Worm (Caenorhabditis elegans) whole organism, dauer: ENCODE data around the gene twk-24.

Experiments used
- unc-62 ChIP-seq: sonication (generic microtip); optimal IDR thresholded peaks from 2 replicates; lab custom pipeline; 2017; ENCODE audit warnings: missing biosample characterization, missing genetic modification reagents, missing genetic modification characterization

Gene twk-24

DNA sequence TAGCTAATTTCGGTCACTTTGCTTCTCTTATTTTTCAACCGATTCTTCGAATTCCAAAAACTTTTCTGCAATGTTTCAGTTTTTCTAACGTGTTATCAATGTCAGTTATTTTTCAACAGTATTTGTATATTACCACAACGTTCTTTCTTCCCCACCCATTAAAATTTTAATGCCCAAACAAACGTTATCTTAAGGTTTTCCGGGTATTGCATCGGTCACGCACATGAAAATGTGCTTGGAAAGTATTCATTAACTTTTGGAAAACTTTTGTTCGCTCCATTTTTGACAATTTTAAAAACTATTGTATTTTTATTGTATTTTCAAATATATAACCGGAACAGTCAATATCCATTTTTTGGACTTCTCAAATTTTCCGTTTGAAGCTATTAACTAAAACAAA is 27.0 kb upstream of the twk-24 start:
- TF ChIP-seq unc-62 (GFP tag; lab: Kevin White, UChicago) = no peak

- no peak for TF ChIP-seq unc-62 (GFP tag; lab: Kevin White, UChicago)
Observed at ce11 chrV:12295520-12295919, 26.4 kb upstream of the twk-24 start.

DNA sequence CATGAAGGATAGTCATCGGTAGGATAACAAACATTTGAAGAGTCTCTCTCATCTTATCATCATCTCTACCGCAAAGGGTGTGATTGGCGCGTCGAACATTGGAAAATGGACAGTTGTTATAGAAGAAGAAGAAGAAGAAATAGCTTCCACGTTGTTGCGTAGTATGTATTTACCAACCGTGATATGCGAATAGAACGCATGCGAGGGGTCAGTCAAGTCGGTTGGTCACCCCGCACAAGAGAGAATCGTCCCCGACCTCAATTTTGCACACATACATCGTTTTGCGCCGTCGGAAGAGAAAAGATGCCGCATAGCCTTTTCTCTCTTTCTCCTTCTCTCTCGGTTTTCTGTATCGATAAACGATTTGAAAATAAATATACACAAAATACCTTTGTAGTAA is 25.9 kb upstream of the twk-24 start:
- no peak for TF ChIP-seq unc-62 (GFP tag; lab: Kevin White, UChicago)

DNA sequence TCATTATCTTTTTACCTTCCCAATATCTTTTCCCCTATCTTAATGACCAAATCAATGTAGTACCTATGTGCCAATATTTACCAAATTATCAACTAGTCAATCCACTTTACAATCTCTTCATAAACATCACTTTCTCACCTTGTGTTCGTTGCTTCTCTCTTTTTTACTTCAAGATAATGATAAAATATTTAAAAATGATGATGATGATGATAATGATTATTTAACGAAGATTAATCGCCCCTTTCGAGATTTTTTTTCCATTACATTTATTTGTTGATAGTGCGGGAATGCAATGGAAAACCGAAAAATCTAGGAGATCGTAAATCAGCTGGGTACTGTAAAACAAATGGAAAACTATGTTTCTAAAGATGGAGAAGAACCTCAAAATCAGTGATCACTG is 25.0 kb upstream of the twk-24 start:
- no peak for TF ChIP-seq unc-62 (GFP tag; lab: Kevin White, UChicago)

DNA sequence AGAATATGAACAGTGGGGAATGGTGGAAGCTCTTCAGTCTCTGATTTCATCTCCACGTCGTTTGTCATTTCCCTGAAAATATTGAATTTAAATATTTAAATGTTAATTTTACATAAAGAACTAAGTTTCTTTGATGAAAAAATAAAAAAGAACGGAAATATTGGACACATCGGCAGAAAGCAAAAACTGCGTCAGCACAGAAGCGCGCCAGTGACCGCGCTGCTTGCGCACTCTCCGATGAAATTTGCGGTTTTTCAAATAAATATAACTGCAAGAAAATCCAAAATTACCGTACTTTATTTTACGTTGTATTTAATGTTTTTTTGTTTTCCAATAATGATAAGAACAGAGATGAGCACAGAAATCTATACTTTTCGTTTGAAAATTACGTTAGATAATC is 22.5 kb upstream of the twk-24 start, which contains the start of the genes srpa-68 and srh-16:
Gene srpa-68 (minus strand): TSS at position 72 of the 400 bp plus-strand sequence.
Gene srh-16 (plus strand): TSS at position 275 of the 400 bp plus-strand sequence.
- TF ChIP-seq unc-62 (GFP tag; lab: Kevin White, UChicago) = no peak

ce11 chrV:12288577-12288976 is 19.5 kb upstream of the twk-24 start, which contains the start of gene rskd-1:
rskd-1 (minus strand) TSS chrV:12288615.
- no peak for TF ChIP-seq unc-62 (GFP tag; lab: Kevin White, UChicago)

DNA sequence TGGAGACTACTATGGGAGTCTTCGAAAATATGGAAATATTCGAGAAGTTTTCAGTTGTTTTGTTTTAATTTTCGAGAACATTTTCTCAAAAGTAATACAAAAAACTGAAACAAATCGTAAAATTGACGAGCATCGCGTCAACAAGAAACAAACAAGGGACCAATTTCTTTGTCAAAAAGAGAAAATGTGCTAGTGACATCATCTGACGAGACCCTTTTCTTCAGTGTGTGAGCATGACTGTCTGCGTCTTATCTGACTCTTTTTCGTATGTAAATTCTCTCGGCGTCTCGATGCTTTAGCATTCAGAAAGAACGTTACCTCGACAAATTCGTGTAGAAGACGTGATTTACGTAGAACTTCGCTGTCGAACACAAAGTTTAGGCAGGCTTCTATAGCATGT is 18.5 kb upstream of the twk-24 start:
- TF ChIP-seq unc-62 (GFP tag; lab: Kevin White, UChicago) = no peak

ce11 chrV:12283187-12283586 is 14.1 kb upstream of the twk-24 start, which contains the start of gene F55C5.10:
F55C5.10 (plus strand) TSS chrV:12283487.
- no peak for TF ChIP-seq unc-62 (GFP tag; lab: Kevin White, UChicago)

DNA sequence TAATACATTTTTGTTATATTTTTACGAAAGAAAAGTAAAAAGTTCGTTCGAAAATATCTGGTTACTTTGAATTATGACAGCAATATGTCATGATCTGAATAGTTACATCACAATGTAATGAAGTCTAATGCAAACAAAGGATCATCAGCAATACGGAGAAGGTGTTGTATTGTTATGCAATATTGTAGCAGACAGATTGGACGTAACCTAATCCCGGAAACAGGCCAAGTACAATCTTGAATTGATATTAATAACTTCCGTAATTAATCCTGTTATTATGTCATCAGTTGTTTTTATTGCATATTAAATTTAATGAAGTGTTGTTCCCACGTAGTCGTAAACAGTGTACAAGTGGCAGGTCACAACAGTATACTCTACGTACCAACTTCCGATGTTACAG is 12.4 kb upstream of the twk-24 start:
- TF ChIP-seq unc-62 (GFP tag; lab: Kevin White, UChicago) = no peak

DNA sequence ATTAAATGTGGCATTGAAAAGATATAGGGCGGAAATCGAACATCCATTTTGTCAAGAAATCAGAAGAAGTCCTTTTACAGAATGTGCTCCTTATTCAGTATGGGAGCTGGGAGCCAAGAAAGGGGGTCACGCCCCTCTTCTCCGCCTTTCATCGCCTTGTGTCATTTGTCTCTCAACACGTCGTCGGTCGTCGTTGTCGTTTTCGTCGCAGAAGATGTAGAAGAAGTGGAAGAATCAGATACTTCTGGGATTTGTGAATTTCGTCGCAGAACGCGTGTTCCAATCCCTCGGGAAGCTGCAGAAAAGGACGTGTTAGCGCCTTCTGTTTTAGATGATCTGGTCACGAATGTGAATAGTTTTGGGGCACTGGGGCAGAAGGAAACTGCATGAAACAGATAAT is 7.8 kb upstream of the twk-24 start, which contains the start of gene bnc-1:
Gene bnc-1 (minus strand): TSS at position 101 of the 400 bp plus-strand sequence.
- no peak for TF ChIP-seq unc-62 (GFP tag; lab: Kevin White, UChicago)

DNA sequence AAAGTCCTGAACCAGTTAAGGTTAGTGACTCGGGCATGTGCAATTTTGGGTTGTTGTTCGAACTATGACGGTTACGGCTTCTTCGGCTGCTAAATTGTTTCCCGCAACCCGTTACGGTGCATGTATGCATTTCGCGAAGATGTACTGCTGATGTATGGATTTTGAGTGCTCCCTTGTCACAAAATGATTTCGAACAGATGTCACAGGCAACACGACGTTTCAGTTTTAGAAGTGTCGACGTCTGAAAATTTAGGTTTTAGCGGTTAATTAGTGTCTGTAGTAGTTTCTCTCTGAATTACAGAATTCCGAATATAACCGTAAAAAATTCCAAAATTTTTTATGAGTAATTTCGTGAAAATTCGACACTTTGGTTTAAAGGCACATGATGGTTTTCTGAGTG is 6.6 kb upstream of the twk-24 start:
- no peak for TF ChIP-seq unc-62 (GFP tag; lab: Kevin White, UChicago)

DNA sequence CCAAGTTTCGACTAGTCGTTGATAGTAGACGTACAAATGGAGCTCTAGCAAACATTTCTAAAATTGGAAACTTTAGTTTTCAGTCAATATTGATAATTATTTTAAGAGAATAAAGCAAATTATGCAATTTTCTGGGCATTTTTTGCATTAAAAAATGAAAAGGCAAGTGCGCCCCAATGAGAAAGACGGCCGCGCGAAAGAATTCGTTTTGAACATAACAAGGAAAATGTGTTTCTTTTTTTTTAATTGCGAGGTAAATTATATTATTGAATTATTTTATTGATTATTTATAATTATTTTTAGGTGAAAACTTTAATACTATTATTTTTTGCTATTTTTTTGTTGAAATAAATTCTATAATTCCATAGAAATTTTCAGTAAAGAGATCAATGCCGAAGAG is 2.4 kb upstream of the twk-24 start, which contains the start of the genes tsfm-1 and capg-2:
Gene tsfm-1 (minus strand): TSS at position 57 of the 400 bp plus-strand sequence.
Gene capg-2 (plus strand): TSS at position 379 of the 400 bp plus-strand sequence.
- no peak for TF ChIP-seq unc-62 (GFP tag; lab: Kevin White, UChicago)

ce11 chrV:12263723-12264122 is 5.4 kb downstream of the twk-24 start, which contains the start of gene ssp-35:
ssp-35 (minus strand) TSS chrV:12263823.
- no peak for TF ChIP-seq unc-62 (GFP tag; lab: Kevin White, UChicago)

ce11 chrV:12261377-12261776 is 7.7 kb downstream of the twk-24 start, which contains the start of gene tbb-6:
tbb-6 (plus strand) TSS chrV:12261531.
- no peak for TF ChIP-seq unc-62 (GFP tag; lab: Kevin White, UChicago)

DNA sequence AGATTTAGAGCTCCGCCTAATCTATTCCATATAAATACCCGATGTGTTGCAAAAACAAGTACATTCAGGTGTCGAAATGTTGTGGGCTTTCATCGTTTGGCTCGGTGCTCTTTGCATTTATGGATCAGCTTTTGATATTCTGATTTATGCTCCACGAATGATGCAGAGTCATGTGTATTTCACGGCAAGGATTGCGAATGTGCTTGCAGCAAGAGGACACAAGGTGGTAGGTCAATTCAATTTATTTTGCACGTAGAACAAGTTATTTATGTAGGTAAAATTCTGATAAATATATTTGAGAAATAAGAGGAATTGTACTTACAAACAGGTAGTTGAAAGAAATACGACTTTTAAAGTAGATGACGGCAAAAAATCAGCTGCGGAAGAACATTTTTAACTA is 10.2 kb downstream of the twk-24 start, which contains the start of gene ugt-56:
Gene ugt-56 (plus strand): TSS at position 61 of the 400 bp plus-strand sequence.
- no peak for TF ChIP-seq unc-62 (GFP tag; lab: Kevin White, UChicago)

- TF ChIP-seq unc-62 (GFP tag; lab: Kevin White, UChicago) = no peak
Observed at ce11 chrV:12256398-12256797, 12.7 kb downstream of the twk-24 start, which contains the start of gene ugt-55. ugt-55 (plus strand) TSS chrV:12256698.

ce11 chrV:12255343-12255742 is 13.8 kb downstream of the twk-24 start, which contains the start of gene T04H1.12:
T04H1.12 (plus strand) TSS chrV:12255643.
- TF ChIP-seq unc-62 (GFP tag; lab: Kevin White, UChicago) = no peak
